Worm (Caenorhabditis elegans) whole organism, mixed stage, embryonic: Measurements from ENCODE around the gene C55A6.1.
A peak's percentile ranks its signal among the peaks of the same experiment; 100 is the strongest.
"Not testable (repeated sequence)": the region's sequence is repeated elsewhere in the genome, so short reads cannot be mapped to it uniquely, and the experiment has no call there.

Source experiments
- blmp-1 ChIP-seq: fragments of 150-350 bp; optimal IDR thresholded peaks from 2 replicates; lab custom pipeline; 2014; ENCODE audit warnings: missing biosample characterization, missing genetic modification characterization
- ces-1 ChIP-seq: fragments of 150-350 bp; optimal IDR thresholded peaks from 2 replicates; lab custom pipeline; 2014; ENCODE audit warnings: missing biosample characterization, missing genetic modification reagents, missing genetic modification characterization
- lin-13 ChIP-seq: fragments of 150-350 bp; optimal IDR thresholded peaks from 2 replicates; lab custom pipeline; 2014; ENCODE audit warnings: missing biosample characterization, missing genetic modification characterization
- lsy-2 ChIP-seq: fragments of 150-350 bp; optimal IDR thresholded peaks from 2 replicates; lab custom pipeline; 2014; ENCODE audit warnings: missing biosample characterization, missing genetic modification characterization
- nhr-12 ChIP-seq: fragments of 150-350 bp; optimal IDR thresholded peaks from 2 replicates; lab custom pipeline; 2014; ENCODE audit warnings: missing biosample characterization, missing genetic modification characterization
- unc-62 ChIP-seq: fragments of 150-350 bp; optimal IDR thresholded peaks from 2 replicates; lab custom pipeline; 2014; ENCODE audit warnings: missing biosample characterization, missing genetic modification reagents, missing genetic modification characterization
- ztf-11 ChIP-seq: fragments of 150-350 bp; optimal IDR thresholded peaks from 2 replicates; lab custom pipeline; 2014; ENCODE audit warnings: missing biosample characterization, missing genetic modification characterization

DNA sequence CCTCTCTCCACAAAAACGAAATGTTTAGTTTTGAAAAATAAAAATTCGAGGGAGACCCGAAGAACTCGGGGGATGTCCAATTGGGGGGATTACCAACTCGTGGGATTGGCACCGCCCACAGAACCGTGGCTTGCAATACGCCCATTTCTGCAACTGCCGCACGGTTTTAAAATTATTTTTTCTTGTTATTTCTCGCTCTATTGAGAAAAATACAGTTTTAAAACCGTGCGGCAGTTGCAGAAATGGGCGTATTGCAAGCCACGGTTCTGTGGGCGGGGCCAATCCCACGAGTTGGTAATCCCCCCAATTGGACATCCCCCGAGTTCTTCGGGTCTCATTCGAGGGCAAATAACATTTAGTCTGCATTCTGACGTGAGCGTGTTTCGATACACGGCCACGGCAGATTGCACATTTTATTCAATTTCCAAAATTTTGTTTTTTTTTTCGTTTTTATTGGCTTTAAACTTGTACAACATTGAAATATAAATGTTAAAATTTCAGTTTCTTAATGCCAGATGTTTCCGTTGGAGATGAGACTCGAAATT, at the start of gene C55A6.1, which contains the start of gene C55A6.10:
- not testable (repeated sequence) for TF ChIP-seq unc-62 (GFP tag; lab: Kevin White, UChicago); blmp-1 (tag; lab: Kevin White, UChicago); ztf-11 (tag; lab: Kevin White, UChicago); nhr-12 (tag; lab: Kevin White, UChicago)
- TF ChIP-seq ces-1 (peak; percentile 68), lin-13 (tag; lab: Kevin White, UChicago) (peak; percentile 12), lsy-2 (tag; lab: Kevin White, UChicago) (peak; percentile 31)
